Worm (Caenorhabditis elegans): ENCODE data around the gene tbc-19.

Gene tbc-19

DNA sequence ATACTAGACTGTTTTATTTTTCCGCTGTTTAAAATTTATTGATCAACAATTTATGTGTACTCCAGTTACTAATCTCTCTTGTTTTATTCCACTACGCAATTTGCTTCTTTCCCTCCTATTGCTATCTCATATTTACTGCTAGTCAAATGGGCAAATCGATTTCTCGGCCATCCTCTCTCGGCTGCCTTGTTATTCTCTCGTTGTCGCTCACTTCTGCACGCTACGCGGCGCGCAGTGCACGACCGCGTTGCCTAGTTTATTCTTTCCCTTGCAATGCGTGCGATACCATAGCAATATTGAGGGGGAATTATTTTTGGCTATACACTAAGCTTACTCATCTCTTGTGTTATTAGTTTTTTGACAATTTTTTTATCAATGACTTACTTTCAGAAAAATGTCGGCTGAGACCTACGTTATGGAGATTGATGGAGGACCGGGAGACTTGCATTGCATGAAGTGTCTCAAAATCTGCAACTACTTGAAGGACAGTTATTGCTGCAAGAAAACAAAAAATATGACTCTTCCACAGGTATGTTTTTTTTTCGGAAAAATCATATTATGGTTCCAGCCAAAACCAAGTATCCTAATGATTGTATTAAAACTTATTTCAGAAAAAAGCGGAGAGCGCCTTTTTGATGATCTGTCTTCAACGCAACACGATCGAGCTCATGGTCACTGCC is 34.7 kb downstream of the tbc-19 start, which contains the start of gene F48F7.6:
F48F7.6 (plus strand) TSS at position 391 of the 680 bp plus-strand sequence.
- no peak for TF ChIP-seq unc-62 (GFP tag; optimal IDR thresholded peaks at IDR 0.05)
- TF ChIP-seq elt-3 (tag; optimal IDR thresholded peaks at IDR 0.05): no peak
- TF ChIP-seq lin-39 (tag; optimal IDR thresholded peaks at IDR 0.05): peak; percentile 92
- no peak for TF ChIP-seq zag-1 (tag; optimal IDR thresholded peaks at IDR 0.05)
- TF ChIP-seq nhr-25 (tag; optimal IDR thresholded peaks at IDR 0.05): no peak
- TF ChIP-seq lin-15B (tag; optimal IDR thresholded peaks at IDR 0.05): peak; percentile 51
- TF ChIP-seq daf-12 (tag; optimal IDR thresholded peaks at IDR 0.05): no peak
- no peak for TF ChIP-seq R02D3.7 (tag; optimal IDR thresholded peaks at IDR 0.05)
- peak; percentile 10 for TF ChIP-seq tbx-2 (tag; optimal IDR thresholded peaks at IDR 0.05)
- TF ChIP-seq nhr-77 (tag; optimal IDR thresholded peaks at IDR 0.05): no peak
- no peak for TF ChIP-seq ztf-11 (tag; optimal IDR thresholded peaks at IDR 0.05)
- TF ChIP-seq pha-4 (tag; optimal IDR thresholded peaks at IDR 0.05): peak; percentile 64
- TF ChIP-seq hmg-11 (tag; optimal IDR thresholded peaks at IDR 0.05): peak; percentile 57
- TF ChIP-seq elt-1 (tag; optimal IDR thresholded peaks at IDR 0.05): no peak
- peak; percentile 29 for TF ChIP-seq ceh-28 (tag; optimal IDR thresholded peaks at IDR 0.05)
- TF ChIP-seq nfya-1 (tag; optimal IDR thresholded peaks at IDR 0.05; ENCODE audit: insufficient read depth): peak; percentile 69
- TF ChIP-seq lsy-12 (tag; optimal IDR thresholded peaks at IDR 0.05): no peak
- peak; percentile 73 for TF ChIP-seq egl-5 (tag; optimal IDR thresholded peaks at IDR 0.05)
- TF ChIP-seq nhr-23 (tag; optimal IDR thresholded peaks at IDR 0.05): no peak
- TF ChIP-seq fkh-2 (tag; optimal IDR thresholded peaks at IDR 0.05): no peak
- TF ChIP-seq snpc-4 (tag; optimal IDR thresholded peaks at IDR 0.05): peak; percentile 15
- TF ChIP-seq elt-2 (tag; optimal IDR thresholded peaks at IDR 0.05): peak; percentile 17
- TF ChIP-seq ztf-4 (tag; optimal IDR thresholded peaks at IDR 0.05): no peak
- TF ChIP-seq ceh-16 (tag; optimal IDR thresholded peaks at IDR 0.05): no peak
- no peak for TF ChIP-seq nhr-237 (tag; optimal IDR thresholded peaks at IDR 0.05)
- no peak for TF ChIP-seq nhr-76 (tag; optimal IDR thresholded peaks at IDR 0.05)
- TF ChIP-seq fos-1 (tag; optimal IDR thresholded peaks at IDR 0.05): no peak
- TF ChIP-seq nhr-67 (tag; optimal IDR thresholded peaks at IDR 0.05): no peak
- no peak for TF ChIP-seq ama-1 (optimal IDR thresholded peaks at IDR 0.05)
- no peak for TF ChIP-seq egl-27 (tag; optimal IDR thresholded peaks at IDR 0.05)
- no peak for TF ChIP-seq skn-1 (tag; optimal IDR thresholded peaks at IDR 0.05)
- no peak for TF ChIP-seq ceh-82 (tag; optimal IDR thresholded peaks at IDR 0.05)

ce11 chrX:13975314-13975713 is 37.0 kb downstream of the tbc-19 start, which contains the start of gene F48F7.5:
Gene F48F7.5, plus strand, starts transcription at chrX:13975653.
- TF ChIP-seq ama-1 (optimal IDR thresholded peaks at IDR 0.05) (peak; percentile 22), pha-4 (tag; optimal IDR thresholded peaks at IDR 0.05) (no peak), snpc-4 (tag; optimal IDR thresholded peaks at IDR 0.05) (peak; percentile 38), nhr-237 (tag; optimal IDR thresholded peaks at IDR 0.05) (no peak), tbx-2 (tag; optimal IDR thresholded peaks at IDR 0.05) (peak; percentile 29), elt-2 (tag; optimal IDR thresholded peaks at IDR 0.05) (no peak), nfya-1 (tag; optimal IDR thresholded peaks at IDR 0.05; ENCODE audit: insufficient read depth) (peak; percentile 41), nhr-43 (tag; optimal IDR thresholded peaks at IDR 0.05; ENCODE audit: poor library complexity, severe bottlenecking) (peak; percentile 70), ceh-16 (tag; optimal IDR thresholded peaks at IDR 0.05) (no peak), daf-12 (tag; optimal IDR thresholded peaks at IDR 0.05) (no peak), ceh-82 (tag; optimal IDR thresholded peaks at IDR 0.05) (no peak), R02D3.7 (tag; optimal IDR thresholded peaks at IDR 0.05) (no peak), skn-1 (tag; optimal IDR thresholded peaks at IDR 0.05) (no peak), egl-27 (tag; optimal IDR thresholded peaks at IDR 0.05) (peak; percentile 4), nhr-25 (tag; optimal IDR thresholded peaks at IDR 0.05) (peak; percentile 50), eor-1 (tag; optimal IDR thresholded peaks at IDR 0.05) (no peak), zag-1 (tag; optimal IDR thresholded peaks at IDR 0.05) (no peak), mdl-1 (tag; optimal IDR thresholded peaks at IDR 0.05) (no peak), lin-39 (tag; optimal IDR thresholded peaks at IDR 0.05) (peak; percentile 41), lsy-12 (tag; optimal IDR thresholded peaks at IDR 0.05) (no peak), nhr-11 (tag; optimal IDR thresholded peaks at IDR 0.05) (no peak), pqm-1 (tag; optimal IDR thresholded peaks at IDR 0.05) (no peak), elt-3 (tag; optimal IDR thresholded peaks at IDR 0.05) (no peak), unc-62 (GFP tag; optimal IDR thresholded peaks at IDR 0.05) (peak; percentile 0), mml-1 (tag; optimal IDR thresholded peaks at IDR 0.05) (no peak), lin-15B (tag; optimal IDR thresholded peaks at IDR 0.05) (no peak), elt-1 (tag; optimal IDR thresholded peaks at IDR 0.05) (peak; percentile 73), ztf-11 (tag; optimal IDR thresholded peaks at IDR 0.05) (no peak), egl-5 (tag; optimal IDR thresholded peaks at IDR 0.05) (peak; percentile 52), nhr-77 (tag; optimal IDR thresholded peaks at IDR 0.05) (no peak), nhr-67 (tag; optimal IDR thresholded peaks at IDR 0.05) (no peak), fos-1 (tag; optimal IDR thresholded peaks at IDR 0.05) (no peak), ZK546.5 (tag; optimal IDR thresholded peaks at IDR 0.05) (no peak), ceh-9 (tag; optimal IDR thresholded peaks at IDR 0.05) (no peak), ceh-28 (tag; optimal IDR thresholded peaks at IDR 0.05) (no peak), nhr-12 (tag; optimal IDR thresholded peaks at IDR 0.05) (no peak), nhr-23 (tag; optimal IDR thresholded peaks at IDR 0.05) (peak; percentile 74), fkh-2 (tag; optimal IDR thresholded peaks at IDR 0.05) (no peak), fkh-10 (GFP tag; optimal IDR thresholded peaks at IDR 0.05) (no peak), unc-39 (tag; optimal IDR thresholded peaks at IDR 0.05) (no peak), hmg-11 (tag; optimal IDR thresholded peaks at IDR 0.05) (no peak), nhr-28 (tag; optimal IDR thresholded peaks at IDR 0.05) (no peak), nhr-76 (tag; optimal IDR thresholded peaks at IDR 0.05) (no peak), ztf-4 (tag; optimal IDR thresholded peaks at IDR 0.05) (no peak), aly-2 (tag; optimal IDR thresholded peaks at IDR 0.05) (no peak), jun-1 (tag; optimal IDR thresholded peaks at IDR 0.05) (no peak)
